Worm (Caenorhabditis elegans): ENCODE data around the gene str-33.

The str-33 gene

ce11 chrV:2711429-2711828, 16.9 kb upstream of the str-33 start, which contains the start of gene C24B9.3:
C24B9.3 (minus strand) TSS chrV:2711599.
- TF ChIP-seq lin-35 (GFP tag; optimal IDR thresholded peaks at IDR 0.05) (peak in 1 of 2 experiments; percentile 11), elt-2 (tag; optimal IDR thresholded peaks at IDR 0.05) (peak; percentile 63), ceh-82 (tag; optimal IDR thresholded peaks at IDR 0.05) (no peak)

DNA sequence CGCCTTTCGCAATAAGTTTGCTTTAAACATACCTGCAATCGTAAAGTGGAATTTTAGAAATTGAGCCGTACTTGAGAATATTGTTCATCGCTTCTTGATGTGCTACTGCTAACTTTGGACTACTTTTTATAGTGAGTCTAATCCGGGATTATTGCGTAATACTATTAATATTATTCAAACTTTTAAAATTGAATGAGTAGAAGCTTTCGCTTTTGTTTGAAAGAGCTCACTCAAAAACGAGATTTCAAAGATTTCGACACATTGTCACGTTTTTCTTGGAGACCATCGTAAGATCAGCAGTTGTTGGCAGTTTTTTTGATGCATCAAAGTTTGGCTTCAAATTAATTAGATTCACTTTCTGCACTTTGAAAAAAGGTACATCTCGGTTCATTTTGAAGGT, 14.8 kb upstream of the str-33 start, which contains the start of gene srt-28:
TSS of gene srt-28 (minus strand) at position 101 of the 400 bp plus-strand sequence.
- TF ChIP-seq C16A3.4 (tag; optimal IDR thresholded peaks at IDR 0.05) (no peak), tlp-1 (tag; optimal IDR thresholded peaks at IDR 0.05) (no peak), pax-3 (tag; optimal IDR thresholded peaks at IDR 0.05) (peak; percentile 18), grh-1 (GFP tag; IDR thresholded peaks at IDR 0.05) (no peak), fkh-10 (GFP tag; optimal IDR thresholded peaks at IDR 0.05) (no peak), nhr-19 (GFP tag; conservative IDR thresholded peaks at IDR 0.05) (no peak)

- TF ChIP-seq jun-1 (tag; optimal IDR thresholded peaks at IDR 0.05) (no peak), nhr-77 (tag; optimal IDR thresholded peaks at IDR 0.05) (no peak), swsn-7 (tag; optimal IDR thresholded peaks at IDR 0.05) (no peak)
These were observed 11.4 kb upstream of the str-33 start for ce11 chrV:2716933-2717332.

ce11 chrV:2718688-2719185, 9.6 kb upstream of the str-33 start, which contains the start of gene srt-29:
srt-29 (minus strand) TSS chrV:2719135.
- TF ChIP-seq elt-2 (tag; optimal IDR thresholded peaks at IDR 0.05) = no peak

DNA sequence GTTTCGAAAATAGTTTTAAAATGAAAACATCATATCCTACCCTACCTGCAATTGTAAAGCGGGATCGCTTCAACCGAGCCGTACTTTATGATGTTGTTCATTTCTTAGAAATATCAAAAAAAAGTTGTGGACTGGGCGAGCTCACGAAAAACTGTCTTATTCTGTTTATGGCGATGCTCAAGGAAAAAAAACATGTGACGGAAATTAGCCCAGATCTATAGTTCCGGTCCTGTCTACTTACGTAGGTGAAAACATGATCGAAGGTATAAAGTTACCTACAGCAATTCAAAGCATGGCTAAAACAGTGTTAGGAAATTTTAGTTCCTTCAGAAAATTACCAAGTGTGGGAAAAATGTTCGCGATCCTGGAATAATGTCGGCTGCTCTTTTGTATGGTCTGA, 7.6 kb upstream of the str-33 start, which contains the start of gene srt-27:
TSS of gene srt-27 (minus strand) at position 101 of the 400 bp plus-strand sequence.
- TF ChIP-seq efl-1 (optimal IDR thresholded peaks at IDR 0.05) (no peak), efl-1 (GFP tag; optimal IDR thresholded peaks at IDR 0.05 in 1 of 2) (no peak), tlp-1 (tag; optimal IDR thresholded peaks at IDR 0.05) (no peak), nhr-84 (tag; optimal IDR thresholded peaks at IDR 0.05) (no peak), efl-3 (GFP tag; optimal IDR thresholded peaks at IDR 0.05) (no peak), nhr-19 (GFP tag; conservative IDR thresholded peaks at IDR 0.05) (no peak), ztf-4 (tag; optimal IDR thresholded peaks at IDR 0.05) (no peak), lsy-2 (tag; optimal IDR thresholded peaks at IDR 0.05) (no peak), skn-1 (tag; optimal IDR thresholded peaks at IDR 0.05) (no peak), pax-3 (tag; optimal IDR thresholded peaks at IDR 0.05) (no peak), nhr-237 (tag; optimal IDR thresholded peaks at IDR 0.05) (no peak), C34B4.2 (tag; optimal IDR thresholded peaks at IDR 0.05) (no peak), mdl-1 (tag; optimal IDR thresholded peaks at IDR 0.05) (no peak), vab-15 (tag; optimal IDR thresholded peaks at IDR 0.05) (no peak), F16B12.6 (tag; optimal IDR thresholded peaks at IDR 0.05) (no peak), nhr-90 (tag; optimal IDR thresholded peaks at IDR 0.05; ENCODE audit: poor library complexity) (no peak)

ce11 chrV:2722555-2722954, 5.8 kb upstream of the str-33 start, which contains the start of gene srg-60:
srg-60 (minus strand) TSS chrV:2722655.
- TF ChIP-seq Y116A8C.19 (tag; optimal IDR thresholded peaks at IDR 0.05; ENCODE audit: borderline replicate concordance) = no peak
- TF ChIP-seq ceh-8 (GFP tag; optimal IDR thresholded peaks at IDR 0.05) = no peak
- TF ChIP-seq ztf-11 (tag; optimal IDR thresholded peaks at IDR 0.05) = no peak
- no peak for TF ChIP-seq nhr-47 (tag; optimal IDR thresholded peaks at IDR 0.05)
- TF ChIP-seq lir-3 (tag; optimal IDR thresholded peaks at IDR 0.05; ENCODE audit: poor library complexity) = no peak
- no peak for TF ChIP-seq C04F5.9 (tag; optimal IDR thresholded peaks at IDR 0.05)
- no peak for TF ChIP-seq unc-86 (tag; optimal IDR thresholded peaks at IDR 0.05)
- TF ChIP-seq aly-2 (tag; optimal IDR thresholded peaks at IDR 0.05) = no peak
- no peak for TF ChIP-seq sox-4 (tag; optimal IDR thresholded peaks at IDR 0.05)
- no peak for TF ChIP-seq nhr-77 (tag; optimal IDR thresholded peaks at IDR 0.05)
- no peak for TF ChIP-seq C16A3.4 (tag; optimal IDR thresholded peaks at IDR 0.05)
- no peak for TF ChIP-seq vab-15 (tag; optimal IDR thresholded peaks at IDR 0.05)
- TF ChIP-seq fkh-8 (tag; optimal IDR thresholded peaks at IDR 0.05) = no peak
- no peak for TF ChIP-seq nhr-20 (tag; optimal IDR thresholded peaks at IDR 0.05)
- no peak for TF ChIP-seq ztf-4 (tag; optimal IDR thresholded peaks at IDR 0.05)
- no peak for TF ChIP-seq xbp-1 (tag; optimal IDR thresholded peaks at IDR 0.05)
- no peak for TF ChIP-seq unc-98 (GFP tag; IDR thresholded peaks at IDR 0.05)
- no peak for TF ChIP-seq nhr-90 (tag; optimal IDR thresholded peaks at IDR 0.05; ENCODE audit: poor library complexity)
- no peak for TF ChIP-seq unc-30 (tag; optimal IDR thresholded peaks at IDR 0.05)
- no peak for TF ChIP-seq mep-1 (tag; optimal IDR thresholded peaks at IDR 0.05)

Measured in whole organism, L1 larva.